ENCODE assay signal across 1 fruit fly cellular context in genomic region chr3L:10858569-10858968, dm6.
TF ChIP-seq lines count a peak whose summit lies in the region.

No protein-coding gene starts in this region.

TF ChIP-seq in whole organism, embryonic, 481 proteins besides CTCF, POLR2A, EP300 and RAD21 (continued from another document):
- TF ChIP-seq CG32767 (GFP tag; IDR thresholded peaks at IDR 0.05; lab: Robert Waterston, UW) (no peak), Fer2 (tag; optimal IDR thresholded peaks at IDR 0.05; lab: Kevin White, UChicago) (no peak), Poxn (GFP tag; IDR thresholded peaks at IDR 0.05; lab: Robert Waterston, UW) (no peak), Opbp (GFP tag; IDR thresholded peaks at IDR 0.05; lab: Robert Waterston, UW; ENCODE audit: partially characterized antibody) (no peak), insv (GFP tag; optimal IDR thresholded peaks at IDR 0.05; lab: Kevin White, UChicago) (no peak), CG13624 (GFP tag; optimal IDR thresholded peaks at IDR 0.05; lab: Kevin White, UChicago) (no peak), CG31388 (GFP tag; optimal IDR thresholded peaks at IDR 0.05; lab: Kevin White, UChicago) (no peak), CG15269 (tag; optimal IDR thresholded peaks at IDR 0.05; lab: Kevin White, UChicago) (no peak), ewg (GFP tag; optimal IDR thresholded peaks at IDR 0.05; lab: Kevin White, UChicago) (no peak), CG4820 (GFP tag; optimal IDR thresholded peaks at IDR 0.05; lab: Kevin White, UChicago) (no peak), tup (GFP tag; optimal IDR thresholded peaks at IDR 0.05; lab: Kevin White, UChicago) (no peak), zfh1 (GFP tag; IDR thresholded peaks at IDR 0.05; lab: Robert Waterston, UW) (0 out of 3 replicates have a peak, but pooled peaks have one; percentile 41), ham (GFP tag; IDR thresholded peaks at IDR 0.05; lab: Robert Waterston, UW) (no peak), chn (GFP tag; optimal IDR thresholded peaks at IDR 0.05; lab: Kevin White, UChicago) (peak; percentile 11), CG10543 (GFP tag; optimal IDR thresholded peaks at IDR 0.05; lab: Kevin White, UChicago) (no peak), CG17361 (GFP tag; IDR thresholded peaks at IDR 0.05; lab: Robert Waterston, UW) (no peak), ato (GFP tag; IDR thresholded peaks at IDR 0.05; lab: Robert Waterston, UW; ENCODE audit: partially characterized antibody) (no peak), fd96Cb (tag; optimal IDR thresholded peaks at IDR 0.05; lab: Kevin White, UChicago) (no peak), CG11696 (GFP tag; IDR thresholded peaks at IDR 0.05; lab: Robert Waterston, UW) (no peak), grau (tag; optimal IDR thresholded peaks at IDR 0.05; lab: Kevin White, UChicago) (no peak), Nf-YB (GFP tag; optimal IDR thresholded peaks at IDR 0.05; lab: Kevin White, UChicago) (no peak), Ssrp (tag; optimal IDR thresholded peaks at IDR 0.05; lab: Kevin White, UChicago) (peak; percentile 5), CG13296 (GFP tag; optimal IDR thresholded peaks at IDR 0.05; lab: Kevin White, UChicago) (no peak), nerfin-2 (GFP tag; IDR thresholded peaks at IDR 0.05; lab: Robert Waterston, UW; ENCODE audit: partially characterized antibody) (no peak), usp (GFP tag; optimal IDR thresholded peaks at IDR 0.05; lab: Kevin White, UChicago) (no peak), Optix (GFP tag; IDR thresholded peaks at IDR 0.05; lab: Robert Waterston, UW) (no peak), fru (optimal IDR thresholded peaks at IDR 0.05; lab: Kevin White, UChicago) (no peak), pfk (GFP tag; optimal IDR thresholded peaks at IDR 0.05; lab: Kevin White, UChicago) (no peak), CG8944 (GFP tag; optimal IDR thresholded peaks at IDR 0.05; lab: Kevin White, UChicago) (no peak), pan (optimal IDR thresholded peaks at IDR 0.05; lab: Kevin White, UChicago) (no peak), pan (GFP tag; optimal IDR thresholded peaks at IDR 0.05 in 1 of 2, IDR thresholded peaks at IDR 0.05 in 1 of 2) (no peak), CG8388 (GFP tag; optimal IDR thresholded peaks at IDR 0.05; lab: Kevin White, UChicago) (peak; percentile 1), tin (GFP tag; optimal IDR thresholded peaks at IDR 0.05; lab: Kevin White, UChicago) (no peak), Camta (GFP tag; optimal IDR thresholded peaks at IDR 0.05; lab: Kevin White, UChicago) (no peak), CG11247 (GFP tag; IDR thresholded peaks at IDR 0.05; lab: Robert Waterston, UW) (no peak), toy (GFP tag; IDR thresholded peaks at IDR 0.05; lab: Robert Waterston, UW) (no peak), p53 (GFP tag; optimal IDR thresholded peaks at IDR 0.05; lab: Kevin White, UChicago) (no peak), CG10147 (GFP tag; optimal IDR thresholded peaks at IDR 0.05; lab: Kevin White, UChicago) (no peak), klu (GFP tag; IDR thresholded peaks at IDR 0.05; lab: Robert Waterston, UW) (no peak), CG4854 (GFP tag; optimal IDR thresholded peaks at IDR 0.05; lab: Kevin White, UChicago) (no peak), CG15479 (GFP tag; optimal IDR thresholded peaks at IDR 0.05; lab: Kevin White, UChicago) (peak; percentile 84), schlank (tag; optimal IDR thresholded peaks at IDR 0.05; lab: Kevin White, UChicago) (no peak), Blimp-1 (GFP tag; optimal IDR thresholded peaks at IDR 0.05; lab: Kevin White, UChicago) (peak; percentile 5), cad (GFP tag; optimal IDR thresholded peaks at IDR 0.05; lab: Kevin White, UChicago) (no peak), CG3407 (GFP tag; optimal IDR thresholded peaks at IDR 0.05; lab: Kevin White, UChicago) (peak; percentile 32), CG18619 (GFP tag; optimal IDR thresholded peaks at IDR 0.05; lab: Kevin White, UChicago) (no peak), Dp (GFP tag; optimal IDR thresholded peaks at IDR 0.05; lab: Kevin White, UChicago) (no peak), CG1602 (GFP tag; optimal IDR thresholded peaks at IDR 0.05; lab: Kevin White, UChicago) (peak; percentile 15), CG4424 (GFP tag; optimal IDR thresholded peaks at IDR 0.05; lab: Kevin White, UChicago) (peak; percentile 18), CG12391 (tag; optimal IDR thresholded peaks at IDR 0.05; lab: Kevin White, UChicago) (no peak), HmgZ (tag; optimal IDR thresholded peaks at IDR 0.05; lab: Kevin White, UChicago) (no peak), wek (GFP tag; optimal IDR thresholded peaks at IDR 0.05; lab: Kevin White, UChicago) (no peak), tll (GFP tag; optimal IDR thresholded peaks at IDR 0.05; lab: Kevin White, UChicago) (peak in 1 of 2 experiments; percentile 69), scrt (GFP tag; optimal IDR thresholded peaks at IDR 0.05; lab: Kevin White, UChicago) (no peak), CG18262 (tag; optimal IDR thresholded peaks at IDR 0.05; lab: Kevin White, UChicago) (peak; percentile 22), Max (GFP tag; optimal IDR thresholded peaks at IDR 0.05; lab: Kevin White, UChicago) (no peak), ab (GFP tag; optimal IDR thresholded peaks at IDR 0.05; lab: Kevin White, UChicago) (no peak), crc (GFP tag; optimal IDR thresholded peaks at IDR 0.05; lab: Kevin White, UChicago) (no peak), tap (tag; optimal IDR thresholded peaks at IDR 0.05; lab: Kevin White, UChicago) (no peak), CG8765 (GFP tag; IDR thresholded peaks at IDR 0.05; lab: Robert Waterston, UW) (no peak), fd3F (GFP tag; optimal IDR thresholded peaks at IDR 0.05; lab: Kevin White, UChicago) (no peak), Gsc (GFP tag; IDR thresholded peaks at IDR 0.05; lab: Robert Waterston, UW) (no peak), Bdp1 (GFP tag; optimal IDR thresholded peaks at IDR 0.05; lab: Kevin White, UChicago) (no peak), CG15601 (tag; optimal IDR thresholded peaks at IDR 0.05; lab: Kevin White, UChicago) (no peak), Sry-δ (GFP tag; optimal IDR thresholded peaks at IDR 0.05; lab: Kevin White, UChicago) (no peak), PHDP (tag; optimal IDR thresholded peaks at IDR 0.05; lab: Kevin White, UChicago) (no peak), Oaz (GFP tag; IDR thresholded peaks at IDR 0.05; lab: Robert Waterston, UW) (no peak), sd (tag; optimal IDR thresholded peaks at IDR 0.05; lab: Kevin White, UChicago) (no peak), z (GFP tag; IDR thresholded peaks at IDR 0.05; lab: Robert Waterston, UW) (no peak), otp (GFP tag; IDR thresholded peaks at IDR 0.05; lab: Robert Waterston, UW) (no peak), NC2α (GFP tag; optimal IDR thresholded peaks at IDR 0.05; lab: Kevin White, UChicago) (no peak), CG18011 (GFP tag; optimal IDR thresholded peaks at IDR 0.05; lab: Kevin White, UChicago) (no peak), CG11456 (GFP tag; IDR thresholded peaks at IDR 0.05; lab: Robert Waterston, UW) (no peak), MESR4 (GFP tag; optimal IDR thresholded peaks at IDR 0.05; lab: Kevin White, UChicago) (no peak), D19B (GFP tag; optimal IDR thresholded peaks at IDR 0.05; lab: Kevin White, UChicago) (no peak), CG3847 (GFP tag; IDR thresholded peaks at IDR 0.05; lab: Robert Waterston, UW) (no peak), gsb (GFP tag; IDR thresholded peaks at IDR 0.05; lab: Robert Waterston, UW) (no peak), vvl (GFP tag; IDR thresholded peaks at IDR 0.05; lab: Robert Waterston, UW) (no peak), CG3726 (GFP tag; IDR thresholded peaks at IDR 0.05; lab: Robert Waterston, UW) (no peak), CG14710 (tag; optimal IDR thresholded peaks at IDR 0.05; lab: Kevin White, UChicago) (peak; percentile 35), dimm (GFP tag; IDR thresholded peaks at IDR 0.05; lab: Robert Waterston, UW) (no peak), CG6654 (GFP tag; optimal IDR thresholded peaks at IDR 0.05; lab: Kevin White, UChicago) (no peak), CkIIα-i1 (GFP tag; IDR thresholded peaks at IDR 0.05; lab: Robert Waterston, UW) (no peak), Ravus (GFP tag; IDR thresholded peaks at IDR 0.05; lab: Robert Waterston, UW) (no peak), E2f2 (GFP tag; IDR thresholded peaks at IDR 0.05; lab: Robert Waterston, UW) (no peak), CG2120 (GFP tag; optimal IDR thresholded peaks at IDR 0.05; lab: Kevin White, UChicago) (no peak), Bteb2 (GFP tag; optimal IDR thresholded peaks at IDR 0.05; lab: Kevin White, UChicago) (no peak), CG4282 (GFP tag; optimal IDR thresholded peaks at IDR 0.05; lab: Kevin White, UChicago) (no peak), lbe (GFP tag; optimal IDR thresholded peaks at IDR 0.05; lab: Kevin White, UChicago) (no peak), inv (GFP tag; IDR thresholded peaks at IDR 0.05; lab: Robert Waterston, UW; ENCODE audit: partially characterized antibody) (no peak), nom (GFP tag; optimal IDR thresholded peaks at IDR 0.05; lab: Kevin White, UChicago) (no peak), CG15073 (GFP tag; optimal IDR thresholded peaks at IDR 0.05; lab: Kevin White, UChicago) (no peak), disco-r (GFP tag; optimal IDR thresholded peaks at IDR 0.05; lab: Kevin White, UChicago) (no peak), Mrtf (GFP tag; IDR thresholded peaks at IDR 0.05; lab: Robert Waterston, UW) (no peak), E2f1 (GFP tag; IDR thresholded peaks at IDR 0.05; lab: Robert Waterston, UW) (no peak), Atf-2 (GFP tag; optimal IDR thresholded peaks at IDR 0.05; lab: Kevin White, UChicago) (peak; percentile 3), salm (tag; optimal IDR thresholded peaks at IDR 0.05; lab: Kevin White, UChicago) (no peak), Side (GFP tag; optimal IDR thresholded peaks at IDR 0.05; lab: Kevin White, UChicago) (no peak), CG6689 (GFP tag; IDR thresholded peaks at IDR 0.05; lab: Robert Waterston, UW) (no peak), CG32532 (GFP tag; IDR thresholded peaks at IDR 0.05; lab: Robert Waterston, UW) (no peak), CG4328 (GFP tag; optimal IDR thresholded peaks at IDR 0.05; lab: Kevin White, UChicago) (no peak), Xrp1 (GFP tag; IDR thresholded peaks at IDR 0.05; lab: Robert Waterston, UW) (peak; percentile 45), CG10565 (GFP tag; optimal IDR thresholded peaks at IDR 0.05; lab: Kevin White, UChicago) (no peak), kay (GFP tag; optimal IDR thresholded peaks at IDR 0.05; lab: Kevin White, UChicago) (no peak), CG30020 (tag; optimal IDR thresholded peaks at IDR 0.05; lab: Kevin White, UChicago) (no peak), Hmr (GFP tag; optimal IDR thresholded peaks at IDR 0.05; lab: Kevin White, UChicago) (no peak), zf30C (GFP tag; optimal IDR thresholded peaks at IDR 0.05; lab: Kevin White, UChicago) (no peak), ci (GFP tag; IDR thresholded peaks at IDR 0.05; lab: Robert Waterston, UW) (peak; percentile 51; the same call in 1 of the 3 replicates), CG7372 (GFP tag; IDR thresholded peaks at IDR 0.05; lab: Robert Waterston, UW) (no peak), her (GFP tag; optimal IDR thresholded peaks at IDR 0.05; lab: Kevin White, UChicago) (no peak), dpn (GFP tag; optimal IDR thresholded peaks at IDR 0.05; lab: Kevin White, UChicago) (peak in 1 of 2 experiments; percentile 10), jing (GFP tag; optimal IDR thresholded peaks at IDR 0.05; lab: Kevin White, UChicago) (no peak), pum (GFP tag; optimal IDR thresholded peaks at IDR 0.05; lab: Kevin White, UChicago) (no peak), gcm (GFP tag; optimal IDR thresholded peaks at IDR 0.05; lab: Kevin White, UChicago) (peak; percentile 1), CG13424 (tag; optimal IDR thresholded peaks at IDR 0.05; lab: Kevin White, UChicago) (no peak), Hey (tag; optimal IDR thresholded peaks at IDR 0.05; lab: Kevin White, UChicago) (no peak), CG5245 (GFP tag; optimal IDR thresholded peaks at IDR 0.05; lab: Kevin White, UChicago) (no peak), CG1233 (GFP tag; optimal IDR thresholded peaks at IDR 0.05; lab: Kevin White, UChicago) (peak; percentile 36), Dll (GFP tag; IDR thresholded peaks at IDR 0.05; lab: Robert Waterston, UW; ENCODE audit: partially characterized antibody) (no peak), CG31365 (tag; optimal IDR thresholded peaks at IDR 0.05; lab: Kevin White, UChicago) (no peak), B-H1 (GFP tag; IDR thresholded peaks at IDR 0.05; lab: Robert Waterston, UW) (no peak), sr (GFP tag; IDR thresholded peaks at IDR 0.05; lab: Robert Waterston, UW) (no peak), BEAF-32 (GFP tag; optimal IDR thresholded peaks at IDR 0.05; lab: Kevin White, UChicago) (no peak), CG8089 (GFP tag; optimal IDR thresholded peaks at IDR 0.05; lab: Kevin White, UChicago) (no peak), CG12071 (GFP tag; optimal IDR thresholded peaks at IDR 0.05; lab: Kevin White, UChicago) (no peak), CG6765 (GFP tag; optimal IDR thresholded peaks at IDR 0.05; lab: Kevin White, UChicago) (no peak), CG17385 (GFP tag; optimal IDR thresholded peaks at IDR 0.05; lab: Kevin White, UChicago) (peak; percentile 83), CG17912 (GFP tag; optimal IDR thresholded peaks at IDR 0.05; lab: Kevin White, UChicago) (no peak), CG18476 (GFP tag; optimal IDR thresholded peaks at IDR 0.05; lab: Kevin White, UChicago) (no peak), sens (GFP tag; lab: Kevin White, UChicago) (peak; percentile 82), sc (optimal IDR thresholded peaks at IDR 0.05; lab: Kevin White, UChicago) (no peak), sc (GFP tag; optimal IDR thresholded peaks at IDR 0.05; lab: Kevin White, UChicago) (no peak), luna (GFP tag; optimal IDR thresholded peaks at IDR 0.05; lab: Kevin White, UChicago) (no peak), NFAT (GFP tag; IDR thresholded peaks at IDR 0.05; lab: Robert Waterston, UW) (no peak), Elba2 (GFP tag; optimal IDR thresholded peaks at IDR 0.05; lab: Kevin White, UChicago) (no peak), CG12219 (GFP tag; optimal IDR thresholded peaks at IDR 0.05; lab: Kevin White, UChicago) (peak; percentile 4)
